Fruit fly (Drosophila melanogaster) whole organism, wandering third instar larva: Measurements from ENCODE around the gene CG15011.
A peak's percentile ranks its signal among the peaks of the same experiment; 100 is the strongest.

Source experiments
- Abd-B ChIP-seq: fragments of >200 bp; optimal IDR thresholded peaks from 2 replicates; lab custom pipeline; 2017; ENCODE audit warnings: missing biosample characterization, missing genetic modification characterization
- CG32264 ChIP-seq: fragments of 200-800 bp; sonication (Bioruptor generic); optimal IDR thresholded peaks from 2 replicates; lab custom pipeline; 2016; ENCODE audit warnings: missing biosample characterization, missing genetic modification characterization
- CG9705 ChIP-seq: fragments of 200-800 bp; sonication (Bioruptor generic); optimal IDR thresholded peaks from 2 replicates; lab custom pipeline; 2018; ENCODE audit warnings: missing biosample characterization, mild to moderate bottlenecking, missing genetic modification characterization
- CrebA ChIP-seq: fragments of 200-800 bp; sonication (Bioruptor generic); optimal IDR thresholded peaks from 2 replicates; lab custom pipeline; 2016; ENCODE audit warnings: missing biosample characterization, mild to moderate bottlenecking, missing genetic modification characterization, borderline replicate concordance
- Dfd ChIP-seq: fragments of >200 bp; optimal IDR thresholded peaks from 2 replicates; lab custom pipeline; 2017; ENCODE audit warnings: missing biosample characterization, missing genetic modification characterization
- Dif ChIP-seq: fragments of 200-275, 200-300 bp; sonication (Bioruptor generic); optimal IDR thresholded peaks from 2 replicates; lab custom pipeline; 2018; ENCODE audit warnings: missing biosample characterization, missing genetic modification characterization; ENCODE audit not compliant: partially characterized antibody
- GATAd ChIP-seq: sonication (Bioruptor generic); optimal IDR thresholded peaks from 2 replicates; lab custom pipeline; 2016; ENCODE audit warnings: missing biosample characterization, missing genetic modification characterization
- Hnf4 ChIP-seq: fragments of 200-800 bp; sonication (Bioruptor generic); optimal IDR thresholded peaks from 2 replicates; lab custom pipeline; 2016; ENCODE audit warnings: missing biosample characterization, mild to moderate bottlenecking, missing genetic modification characterization
- Hr78 ChIP-seq: fragments of >200 bp; optimal IDR thresholded peaks from 2 replicates; lab custom pipeline; 2017; ENCODE audit warnings: missing biosample characterization, missing genetic modification characterization
- Jra ChIP-seq: sonication (Bioruptor generic); optimal IDR thresholded peaks from 2 replicates; lab custom pipeline; 2016; ENCODE audit warnings: missing biosample characterization, missing genetic modification characterization
- Mio ChIP-seq: sonication (Bioruptor generic); optimal IDR thresholded peaks from 2 replicates; lab custom pipeline; 2016; ENCODE audit warnings: missing biosample characterization, missing genetic modification characterization
- Myc ChIP-seq: fragments of >200 bp; optimal IDR thresholded peaks from 2 replicates; lab custom pipeline; 2017
- N ChIP-seq: fragments of >200 bp; optimal IDR thresholded peaks from 2 replicates; lab custom pipeline; 2018; ENCODE audit warnings: missing biosample characterization, missing external identifiers, missing genetic modification characterization
- OdsH ChIP-seq: fragments of 200-800 bp; sonication (Bioruptor generic); optimal IDR thresholded peaks from 2 replicates; lab custom pipeline; 2016; ENCODE audit warnings: missing biosample characterization, mild to moderate bottlenecking, missing genetic modification characterization
- Rel ChIP-seq, 2 experiments: fragments of 200-800 bp; sonication (Bioruptor generic) in 1 of 2; optimal IDR thresholded peaks; 2 replicates in 1 of 2; 3 replicates in 1 of 2; lab custom pipeline; 2016 to 2019; ENCODE audit warnings: mild to moderate bottlenecking in 2 of 2, missing biosample characterization in 2 of 2, missing genetic modification characterization in 2 of 2, moderate library complexity in 1 of 2
- Sp1 ChIP-seq: fragments of 200-800 bp; sonication (Bioruptor generic); optimal IDR thresholded peaks from 3 replicates; lab custom pipeline; 2019; ENCODE audit warnings: missing biosample characterization, mild to moderate bottlenecking, missing genetic modification characterization, moderate library complexity
- Vsx2 ChIP-seq: fragments of 200-300, 225-300 bp; sonication (Bioruptor generic); optimal IDR thresholded peaks from 2 replicates; lab custom pipeline; 2018; ENCODE audit warnings: missing biosample characterization, missing genetic modification characterization; ENCODE audit not compliant: partially characterized antibody
- br ChIP-seq: fragments of 200-800 bp; sonication (Bioruptor generic); optimal IDR thresholded peaks from 2 replicates; lab custom pipeline; 2016; ENCODE audit warnings: missing biosample characterization, missing genetic modification characterization
- brk ChIP-seq: fragments of 200-800 bp; sonication (Bioruptor generic); optimal IDR thresholded peaks from 2 replicates; lab custom pipeline; 2016; ENCODE audit warnings: missing biosample characterization, mild to moderate bottlenecking, missing genetic modification characterization
- dl ChIP-seq, 2 experiments: fragments of 175-275, 200-275 bp in 1 of 2; fragments of 200-275 bp in 1 of 2; sonication (Bioruptor generic); optimal IDR thresholded peaks; lab custom pipeline; 2018; ENCODE audit warnings: mild to moderate bottlenecking in 2 of 2, missing biosample characterization in 2 of 2, missing genetic modification characterization in 2 of 2, moderate library complexity in 2 of 2; ENCODE audit not compliant: partially characterized antibody in 2 of 2, insufficient read depth in 1 of 2
- dmrt93B ChIP-seq: fragments of 200-800 bp; sonication (Bioruptor generic); optimal IDR thresholded peaks from 2 replicates; lab custom pipeline; 2018; ENCODE audit warnings: missing biosample characterization, mild to moderate bottlenecking, missing genetic modification characterization
- dsf ChIP-seq: sonication (Bioruptor generic); optimal IDR thresholded peaks from 2 replicates; lab custom pipeline; 2016; ENCODE audit warnings: missing biosample characterization, missing genetic modification characterization, borderline replicate concordance
- ey ChIP-seq: fragments of 200-800 bp; sonication (Bioruptor generic); optimal IDR thresholded peaks from 2 replicates; lab custom pipeline; 2016; ENCODE audit warnings: missing biosample characterization, missing genetic modification characterization
- foxo ChIP-seq, 2 experiments: fragments of 200-800 bp; sonication (Bioruptor generic); optimal IDR thresholded peaks; 2 replicates in 1 of 2; 3 replicates in 1 of 2; lab custom pipeline; 2016 to 2017; ENCODE audit warnings: missing biosample characterization in 2 of 2, missing genetic modification characterization in 2 of 2
- fru ChIP-seq: fragments of 200-800 bp; sonication (Bioruptor generic); optimal IDR thresholded peaks from 3 replicates; lab custom pipeline; 2016; ENCODE audit warnings: missing biosample characterization, mild to moderate bottlenecking, missing genetic modification characterization
- h ChIP-seq: fragments of 200-800 bp; sonication (Bioruptor generic); optimal IDR thresholded peaks from 3 replicates; lab custom pipeline; 2016; ENCODE audit warnings: missing biosample characterization, mild to moderate bottlenecking, missing genetic modification characterization
- jim ChIP-seq: fragments of 175-275, 200-325 bp; sonication (Bioruptor generic); optimal IDR thresholded peaks from 2 replicates; lab custom pipeline; 2016; ENCODE audit warnings: missing biosample characterization, mild to moderate bottlenecking, missing genetic modification characterization
- lola ChIP-seq: fragments of >200 bp; optimal IDR thresholded peaks from 2 replicates; lab custom pipeline; 2017; ENCODE audit warnings: missing biosample characterization, missing genetic modification characterization
- pan ChIP-seq: fragments of >200 bp; optimal IDR thresholded peaks from 2 replicates; lab custom pipeline; 2017
- psq ChIP-seq: fragments of 200-800 bp; sonication (Bioruptor generic); optimal IDR thresholded peaks from 3 replicates; lab custom pipeline; 2017; ENCODE audit warnings: missing biosample characterization, mild to moderate bottlenecking, missing genetic modification characterization, moderate library complexity
- rgr ChIP-seq: fragments of 200-800 bp; sonication (Bioruptor generic); optimal IDR thresholded peaks from 3 replicates; lab custom pipeline; 2016; ENCODE audit warnings: missing biosample characterization, mild to moderate bottlenecking, missing genetic modification characterization
- sage ChIP-seq: fragments of 200-800 bp; sonication (Bioruptor generic); optimal IDR thresholded peaks from 2 replicates; lab custom pipeline; 2016; ENCODE audit warnings: missing biosample characterization, mild to moderate bottlenecking, missing genetic modification characterization
- sv ChIP-seq: fragments of 200-800 bp; sonication (Bioruptor generic); optimal IDR thresholded peaks from 3 replicates; lab custom pipeline; 2016; ENCODE audit warnings: missing biosample characterization, missing genetic modification characterization
- tai ChIP-seq: sonication (Bioruptor generic); optimal IDR thresholded peaks from 2 replicates; lab custom pipeline; 2016; ENCODE audit warnings: missing biosample characterization, missing genetic modification characterization
- usp ChIP-seq: fragments of >200 bp; optimal IDR thresholded peaks from 2 replicates; lab custom pipeline; 2017; ENCODE audit warnings: missing biosample characterization, missing genetic modification characterization
- woc ChIP-seq: sonication (Bioruptor generic); optimal IDR thresholded peaks from 2 replicates; lab custom pipeline; 2016; ENCODE audit warnings: missing biosample characterization, mild to moderate bottlenecking, missing genetic modification characterization

CG15011 gene

dm6 chr3L:4236097-4236572 is 22.8 kb downstream of the CG15011 start, which contains the start of gene ImpL2:
ImpL2 (minus strand) TSS chr3L:4236147.
- TF ChIP-seq dl (GFP tag; optimal IDR thresholded peaks at IDR 0.05; lab: Kevin White, UChicago; ENCODE audit: insufficient read depth in 1 of 2, partially characterized antibody in 2 of 2) (no peak), Hnf4 (GFP tag; lab: Kevin White, UChicago) (no peak), br (GFP tag; lab: Kevin White, UChicago) (no peak), CG32264 (GFP tag; lab: Kevin White, UChicago) (no peak), rgr (GFP tag; lab: Kevin White, UChicago) (no peak), brk (GFP tag; lab: Kevin White, UChicago) (no peak), psq (GFP tag; lab: Kevin White, UChicago) (no peak), Abd-B (no peak), pan (lab: Kevin White, UChicago) (no peak), ey (GFP tag; lab: Kevin White, UChicago) (no peak), N (GFP tag; lab: Kevin White, UChicago) (no peak), lola (GFP tag; lab: Kevin White, UChicago) (no peak), Jra (GFP tag; lab: Kevin White, UChicago) (no peak), foxo (GFP tag; optimal IDR thresholded peaks at IDR 0.05; lab: Kevin White, UChicago) (no peak), woc (no peak), h (no peak), Mio (GFP tag; lab: Kevin White, UChicago) (no peak)

- TF ChIP-seq Vsx2 (GFP tag; lab: Kevin White, UChicago) (peak; percentile 11), dmrt93B (GFP tag; lab: Kevin White, UChicago) (no peak), Jra (GFP tag; lab: Kevin White, UChicago) (no peak), ey (GFP tag; lab: Kevin White, UChicago) (no peak), Mio (GFP tag; lab: Kevin White, UChicago) (no peak), br (GFP tag; lab: Kevin White, UChicago) (no peak), CrebA (GFP tag; lab: Kevin White, UChicago) (no peak), GATAd (GFP tag; lab: Kevin White, UChicago) (no peak), tai (GFP tag; lab: Kevin White, UChicago) (no peak), woc (no peak), Sp1 (GFP tag; lab: Kevin White, UChicago) (no peak), N (GFP tag; lab: Kevin White, UChicago) (peak; percentile 64), brk (GFP tag; lab: Kevin White, UChicago) (no peak), fru (GFP tag; lab: Kevin White, UChicago) (no peak), Rel (GFP tag; optimal IDR thresholded peaks at IDR 0.05; lab: Kevin White, UChicago) (no peak), Rel (tag; optimal IDR thresholded peaks at IDR 0.05; lab: Kevin White, UChicago) (peak; percentile 2), CG9705 (no peak), pan (lab: Kevin White, UChicago) (no peak), sage (GFP tag; lab: Kevin White, UChicago) (no peak), Dif (peak; percentile 38), CG32264 (GFP tag; lab: Kevin White, UChicago) (no peak), OdsH (no peak), lola (GFP tag; lab: Kevin White, UChicago) (no peak), dl (GFP tag; optimal IDR thresholded peaks at IDR 0.05; lab: Kevin White, UChicago; ENCODE audit: insufficient read depth in 1 of 2, partially characterized antibody in 2 of 2) (peak in 1 of 2 experiments; percentile 21), h (no peak), usp (GFP tag; lab: Kevin White, UChicago) (no peak), Dfd (GFP tag; lab: Kevin White, UChicago) (no peak), Abd-B (no peak), Hr78 (GFP tag; lab: Kevin White, UChicago) (no peak), rgr (GFP tag; lab: Kevin White, UChicago) (no peak), dsf (GFP tag; lab: Kevin White, UChicago) (no peak), jim (no peak), Myc (lab: Kevin White, UChicago) (no peak), sv (GFP tag; lab: Kevin White, UChicago) (no peak), Hnf4 (GFP tag; lab: Kevin White, UChicago) (no peak), foxo (GFP tag; optimal IDR thresholded peaks at IDR 0.05; lab: Kevin White, UChicago) (no peak)
Measured at dm6 chr3L:4233603-4234277, 25.2 kb downstream of the CG15011 start.
